Worm (Caenorhabditis elegans): Measurements from ENCODE around the gene T28F12.1.
A peak's percentile ranks its signal among the peaks of the same experiment; 100 is the strongest.

Gene T28F12.1

ce11 chrV:4483049-4483507, 29.8 kb upstream of the T28F12.1 start, which contains the start of gene exc-15 (continued):
- TF ChIP-seq nhr-111 (GFP tag; optimal IDR thresholded peaks at IDR 0.05): no peak
- TF ChIP-seq lin-39 (tag; optimal IDR thresholded peaks at IDR 0.05): no peak
- peak in 1 of 2 experiments; percentile 19 for TF ChIP-seq lsy-2 (tag; optimal IDR thresholded peaks at IDR 0.05)
- TF ChIP-seq nhr-76 (tag; optimal IDR thresholded peaks at IDR 0.05): no peak
- no peak for TF ChIP-seq rbr-2 (tag; optimal IDR thresholded peaks at IDR 0.05)
- no peak for TF ChIP-seq nhr-41 (GFP tag; IDR thresholded peaks at IDR 0.05)
- peak; percentile 50 for TF ChIP-seq mep-1 (tag; optimal IDR thresholded peaks at IDR 0.05)
- no peak for TF ChIP-seq aly-2 (tag; optimal IDR thresholded peaks at IDR 0.05)
- TF ChIP-seq pqm-1 (tag; optimal IDR thresholded peaks at IDR 0.05): peak; percentile 80
- TF ChIP-seq hlh-30 (tag; optimal IDR thresholded peaks at IDR 0.05; ENCODE audit: insufficient read depth): peak; percentile 66
- no peak for TF ChIP-seq daf-8 (GFP tag; IDR thresholded peaks at IDR 0.05)
- TF ChIP-seq daf-12 (tag; optimal IDR thresholded peaks at IDR 0.05): no peak
- TF ChIP-seq set-16 (GFP tag; IDR thresholded peaks at IDR 0.05): no peak
- no peak for TF ChIP-seq Y5F2A.4 (GFP tag; optimal IDR thresholded peaks at IDR 0.05)
- TF ChIP-seq T20F7.1 (GFP tag; optimal IDR thresholded peaks at IDR 0.05): peak; percentile 54
- TF ChIP-seq zfp-3 (GFP tag; conservative IDR thresholded peaks at IDR 0.05): no peak
- no peak for TF ChIP-seq Y105C5A.15 (GFP tag; IDR thresholded peaks at IDR 0.05)
- peak; percentile 51 for TF ChIP-seq aha-1 (tag)
- no peak for TF ChIP-seq ztf-11 (tag; optimal IDR thresholded peaks at IDR 0.05)
- peak; percentile 26 for TF ChIP-seq mxl-3 (GFP tag; optimal IDR thresholded peaks at IDR 0.05)
- no peak for TF ChIP-seq F49E8.2 (tag; optimal IDR thresholded peaks at IDR 0.05; ENCODE audit: borderline replicate concordance)
- TF ChIP-seq dve-1 (tag; optimal IDR thresholded peaks at IDR 0.05; ENCODE audit: insufficient read depth): peak; percentile 68
- TF ChIP-seq daf-16 (GFP tag; optimal IDR thresholded peaks at IDR 0.05): no peak
- peak; percentile 75 for TF ChIP-seq daf-16 (tag; optimal IDR thresholded peaks at IDR 0.05)
- TF ChIP-seq tra-1 (GFP tag; IDR thresholded peaks at IDR 0.05): 0 out of 2 replicates have a peak, but pooled peaks have one; percentile 55
- no peak for TF ChIP-seq snpc-4 (tag; optimal IDR thresholded peaks at IDR 0.05)
- TF ChIP-seq nhr-48 (tag; optimal IDR thresholded peaks at IDR 0.05): no peak
- peak; percentile 36 for TF ChIP-seq nhr-102 (tag; optimal IDR thresholded peaks at IDR 0.05)
- no peak for TF ChIP-seq dpl-1 (GFP tag; optimal IDR thresholded peaks at IDR 0.05)
- no peak for TF ChIP-seq ama-1 (optimal IDR thresholded peaks at IDR 0.05)
- no peak for TF ChIP-seq saeg-2 (GFP tag; IDR thresholded peaks at IDR 0.05)
- TF ChIP-seq ztf-7 (tag; optimal IDR thresholded peaks at IDR 0.05): peak; percentile 61
- peak in 1 of 2 experiments; percentile 55 for TF ChIP-seq hif-1 (tag; optimal IDR thresholded peaks at IDR 0.05)

DNA sequence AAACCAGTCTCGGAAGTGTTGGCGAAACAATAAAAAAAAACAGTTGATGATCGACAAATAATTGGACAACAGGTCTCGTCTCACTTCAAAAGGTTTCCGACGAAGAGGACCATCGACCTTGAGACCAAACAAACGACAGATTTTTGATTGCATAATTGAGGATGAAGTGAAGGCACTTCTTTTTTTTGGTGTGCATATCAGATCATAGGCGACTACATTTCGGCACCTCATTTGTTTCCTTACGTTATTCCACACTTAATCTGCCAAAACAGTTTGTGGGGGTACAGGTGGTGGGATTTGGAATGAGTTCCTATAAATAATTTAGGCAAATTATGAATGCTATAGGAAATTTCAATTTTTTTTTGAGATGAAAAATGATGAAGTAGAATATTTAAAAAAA, 26.2 kb upstream of the T28F12.1 start:
- peak; percentile 62 for TF ChIP-seq ama-1 (optimal IDR thresholded peaks at IDR 0.05)
- no peak for TF ChIP-seq ceh-82 (tag; optimal IDR thresholded peaks at IDR 0.05)
- TF ChIP-seq egl-27 (tag; optimal IDR thresholded peaks at IDR 0.05): no peak
- peak; percentile 28 for TF ChIP-seq aha-1 (tag)

DNA sequence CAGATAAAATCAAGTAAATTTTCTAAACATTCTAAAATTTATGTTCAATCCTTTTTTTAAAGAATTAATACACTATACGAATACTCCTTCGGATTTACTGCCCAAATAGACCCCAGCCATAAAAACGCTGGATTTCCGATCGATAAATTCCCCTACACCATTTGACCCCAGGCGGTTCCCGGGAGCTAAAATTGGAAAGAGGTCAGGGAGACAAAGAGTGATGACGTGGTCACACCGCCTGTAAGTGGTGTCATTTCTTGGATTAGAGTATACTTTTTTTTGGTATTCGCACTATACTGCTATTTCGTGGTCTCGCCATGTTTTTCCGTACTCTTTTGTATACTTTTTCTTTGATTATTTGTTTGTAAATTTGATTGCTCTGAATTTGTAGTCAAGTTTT, 24.9 kb upstream of the T28F12.1 start:
- TF ChIP-seq unc-62 (GFP tag; optimal IDR thresholded peaks at IDR 0.05 in 1 of 2) (peak in 1 of 2 experiments; percentile 61), unc-62 (tag; optimal IDR thresholded peaks at IDR 0.05) (no peak), madf-5 (GFP tag; IDR thresholded peaks at IDR 0.05) (no peak)

DNA sequence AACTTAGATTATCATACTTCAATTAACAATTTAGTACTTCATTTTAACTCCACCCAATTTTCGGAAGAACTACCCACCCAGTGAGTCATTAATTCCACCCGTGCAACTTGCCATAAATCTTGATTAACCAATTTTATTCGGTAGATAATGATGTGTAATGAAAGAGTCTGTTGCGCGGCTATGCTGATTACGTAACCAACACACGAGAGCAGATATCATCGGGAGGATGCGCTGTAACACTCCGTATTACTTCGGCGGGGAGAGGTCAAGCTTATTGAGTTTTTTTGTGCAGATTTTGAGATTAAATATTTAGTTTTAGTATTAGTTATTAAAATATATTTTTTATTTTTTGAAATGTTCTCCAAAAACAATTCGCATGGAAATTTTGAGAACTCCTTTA, 23.8 kb upstream of the T28F12.1 start:
- no peak for TF ChIP-seq nhr-42 (GFP tag; IDR thresholded peaks at IDR 0.05)
- TF ChIP-seq madf-5 (GFP tag; IDR thresholded peaks at IDR 0.05): no peak
- no peak for TF ChIP-seq unc-39 (tag; optimal IDR thresholded peaks at IDR 0.05)
- no peak for TF ChIP-seq set-16 (GFP tag; IDR thresholded peaks at IDR 0.05)
- peak in 1 of 2 experiments; percentile 84 for TF ChIP-seq unc-62 (GFP tag; optimal IDR thresholded peaks at IDR 0.05 in 1 of 2)
- TF ChIP-seq unc-62 (tag; optimal IDR thresholded peaks at IDR 0.05): no peak
- TF ChIP-seq hif-1 (tag; optimal IDR thresholded peaks at IDR 0.05): no peak
